Worm (Caenorhabditis elegans): ENCODE results near the gene ttr-42.

The ttr-42 gene

ce11 chrX:2559399-2559798 lies 18.1 kb upstream of the ttr-42 start (continued):
- TF ChIP-seq ceh-44 (GFP tag; IDR thresholded peaks at IDR 0.05): no peak
- TF ChIP-seq duxl-1 (tag; optimal IDR thresholded peaks at IDR 0.05; ENCODE audit: poor library complexity): no peak
- TF ChIP-seq tra-1 (GFP tag; IDR thresholded peaks at IDR 0.05): no peak
- TF ChIP-seq rbr-2 (tag; optimal IDR thresholded peaks at IDR 0.05): peak; percentile 59
- TF ChIP-seq mep-1 (tag; optimal IDR thresholded peaks at IDR 0.05): peak; percentile 80
- TF ChIP-seq lsy-2 (tag; optimal IDR thresholded peaks at IDR 0.05): peak in 1 of 2 experiments; percentile 75
- TF ChIP-seq mdl-1 (tag; optimal IDR thresholded peaks at IDR 0.05): no peak
- TF ChIP-seq spr-1 (tag; optimal IDR thresholded peaks at IDR 0.05): no peak
- TF ChIP-seq hmg-1.1 (GFP tag; IDR thresholded peaks at IDR 0.05): peak; percentile 35; the same call in 1 of the 2 replicates
- TF ChIP-seq snpc-4 (tag; optimal IDR thresholded peaks at IDR 0.05): no peak

ce11 chrX:2559979-2560378 lies 17.6 kb upstream of the ttr-42 start, which contains the start of gene F52H2.5:
Gene F52H2.5, minus strand, starts transcription at chrX:2560079.
- no peak for TF ChIP-seq egl-43 (GFP tag; IDR thresholded peaks at IDR 0.05)
- TF ChIP-seq fos-1 (tag; optimal IDR thresholded peaks at IDR 0.05): no peak
- TF ChIP-seq D1046.2 (GFP tag; IDR thresholded peaks at IDR 0.05): no peak
- no peak for TF ChIP-seq nhr-76 (tag; optimal IDR thresholded peaks at IDR 0.05)
- no peak for TF ChIP-seq unc-62 (GFP tag; optimal IDR thresholded peaks at IDR 0.05 in 1 of 2)
- no peak for TF ChIP-seq unc-62 (tag; optimal IDR thresholded peaks at IDR 0.05)
- no peak for TF ChIP-seq ceh-82 (tag; optimal IDR thresholded peaks at IDR 0.05)
- no peak for TF ChIP-seq dmd-6 (GFP tag; IDR thresholded peaks at IDR 0.05)
- TF ChIP-seq hmg-1.1 (GFP tag; IDR thresholded peaks at IDR 0.05): no peak
- TF ChIP-seq lin-1 (GFP tag; IDR thresholded peaks at IDR 0.05): no peak
- TF ChIP-seq zag-1 (tag; optimal IDR thresholded peaks at IDR 0.05): no peak
- TF ChIP-seq hlh-30 (tag; optimal IDR thresholded peaks at IDR 0.05; ENCODE audit: insufficient read depth): no peak
- no peak for TF ChIP-seq daf-19 (GFP tag; conservative IDR thresholded peaks at IDR 0.05)
- TF ChIP-seq T26A8.4 (GFP tag; IDR thresholded peaks at IDR 0.05): no peak
- TF ChIP-seq nhr-25 (tag; optimal IDR thresholded peaks at IDR 0.05; ENCODE audit: borderline replicate concordance, insufficient read depth): no peak
- TF ChIP-seq fkh-10 (GFP tag; optimal IDR thresholded peaks at IDR 0.05): no peak
- TF ChIP-seq Y75B8A.6 (GFP tag; IDR thresholded peaks at IDR 0.05): no peak
- no peak for TF ChIP-seq zip-11 (GFP tag; IDR thresholded peaks at IDR 0.05)
- no peak for TF ChIP-seq dve-1 (tag; optimal IDR thresholded peaks at IDR 0.05; ENCODE audit: insufficient read depth)

- no peak for TF ChIP-seq zfp-3 (GFP tag; conservative IDR thresholded peaks at IDR 0.05)
- no peak for TF ChIP-seq pha-4 (GFP tag; IDR thresholded peaks at IDR 0.05)
- no peak for TF ChIP-seq pha-4 (tag; optimal IDR thresholded peaks at IDR 0.05)
- TF ChIP-seq Y48G9A.11 (GFP tag; IDR thresholded peaks at IDR 0.05): no peak
- TF ChIP-seq D1046.2 (GFP tag; IDR thresholded peaks at IDR 0.05): no peak
- no peak for TF ChIP-seq nhr-237 (tag; optimal IDR thresholded peaks at IDR 0.05)
- no peak for TF ChIP-seq ztf-11 (tag; optimal IDR thresholded peaks at IDR 0.05)
- TF ChIP-seq ZK337.2 (GFP tag; IDR thresholded peaks at IDR 0.05): no peak
- TF ChIP-seq lin-38 (GFP tag; IDR thresholded peaks at IDR 0.05): no peak
- TF ChIP-seq arid-1 (GFP tag; conservative IDR thresholded peaks at IDR 0.05): no peak
- no peak for TF ChIP-seq lsy-2 (tag; optimal IDR thresholded peaks at IDR 0.05)
- TF ChIP-seq ctbp-1 (GFP tag; IDR thresholded peaks at IDR 0.05): no peak
- TF ChIP-seq zip-2 (tag; optimal IDR thresholded peaks at IDR 0.05): no peak
- no peak for TF ChIP-seq lin-39 (tag; optimal IDR thresholded peaks at IDR 0.05)
- TF ChIP-seq T20F7.1 (GFP tag; optimal IDR thresholded peaks at IDR 0.05): no peak
- no peak for TF ChIP-seq spr-1 (tag; optimal IDR thresholded peaks at IDR 0.05)
- no peak for TF ChIP-seq vab-7 (GFP tag; IDR thresholded peaks at IDR 0.05)
- no peak for TF ChIP-seq nhr-42 (GFP tag; IDR thresholded peaks at IDR 0.05)
These were observed 13.5 kb upstream of the ttr-42 start, which contains the start of gene dhcr-24 for ce11 chrX:2564047-2564446. Gene dhcr-24, minus strand, starts transcription at chrX:2564147.

Measured in whole organism, L4 larva.